Worm (Caenorhabditis elegans) whole organism, L4 larva: Measurements from ENCODE around the gene F42G2.7.

Experiments
- F10B5.3 ChIP-seq: sonication (generic microtip); optimal IDR thresholded peaks from 2 replicates; lab custom pipeline; 2016; ENCODE audit warnings: mild to moderate bottlenecking, missing genetic modification characterization, missing compliant biosample characterization
- F44E2.7 ChIP-seq: fragments of 200-800 bp; sonication (Bioruptor generic); IDR thresholded peaks from 2 replicates; pipeline ENCODE4 v2.1.2; 2022; ENCODE audit warnings: missing genetic modification characterization, missing compliant biosample characterization
- Y75B8A.6 ChIP-seq: fragments of 200-800 bp; sonication (Bioruptor generic); IDR thresholded peaks from 2 replicates; pipeline ENCODE4 v1.3.6; 2022; ENCODE audit warnings: missing genetic modification reagents, missing genetic modification characterization, missing compliant biosample characterization
- aha-1 ChIP-seq: fragments of 150-350 bp; peaks from one replicate; lab custom pipeline; 2014; ENCODE audit warnings: missing biosample characterization, missing genetic modification characterization
- aly-2 ChIP-seq: sonication (generic microtip); optimal IDR thresholded peaks from 2 replicates; lab custom pipeline; 2018; ENCODE audit warnings: missing biosample characterization, missing genetic modification characterization
- ceh-28 ChIP-seq: fragments of 150-350 bp; optimal IDR thresholded peaks from 2 replicates; lab custom pipeline; 2014; ENCODE audit warnings: missing biosample characterization, missing genetic modification reagents, missing genetic modification characterization
- ceh-44 ChIP-seq: fragments of 200-800 bp; sonication (Bioruptor generic); IDR thresholded peaks from 2 replicates; pipeline ENCODE4 v1.3.6; 2022; ENCODE audit warnings: missing genetic modification reagents, missing genetic modification characterization, missing compliant biosample characterization
- ceh-82 ChIP-seq: sonication (generic microtip); optimal IDR thresholded peaks from 2 replicates; lab custom pipeline; 2017; ENCODE audit warnings: missing biosample characterization, missing genetic modification characterization
- ces-1 ChIP-seq: fragments of 150-350 bp; sonication (generic microtip); optimal IDR thresholded peaks from 4 replicates; lab custom pipeline; 2014; ENCODE audit warnings: missing biosample characterization, missing genetic modification reagents, missing genetic modification characterization
- daf-19 ChIP-seq: fragments of 200-800 bp; sonication (Bioruptor generic); conservative IDR thresholded peaks from 2 replicates; pipeline ENCODE4 v1.3.6; 2022; ENCODE audit warnings: missing genetic modification characterization, missing compliant biosample characterization
- dmd-9 ChIP-seq: fragments of 200-800 bp; sonication (Bioruptor generic); IDR thresholded peaks from 2 replicates; pipeline ENCODE4 v1.3.6; 2022; ENCODE audit warnings: missing genetic modification reagents, missing genetic modification characterization, missing compliant biosample characterization
- fkh-10 ChIP-seq: fragments of 150-350 bp; optimal IDR thresholded peaks from 2 replicates; lab custom pipeline; 2014; ENCODE audit warnings: missing biosample characterization, missing genetic modification reagents, missing genetic modification characterization
- lsy-2 ChIP-seq, 2 experiments: fragments of 150-350 bp in 1 of 2; sonication (generic microtip) in 1 of 2; optimal IDR thresholded peaks; 2 replicates each; lab custom pipeline; 2014 to 2017; ENCODE audit warnings: missing biosample characterization in 2 of 2, missing genetic modification characterization in 2 of 2
- nhr-76 ChIP-seq: fragments of 150-350 bp; optimal IDR thresholded peaks from 2 replicates; lab custom pipeline; 2014; ENCODE audit warnings: missing biosample characterization, missing genetic modification characterization
- snpc-1.2 ChIP-seq: fragments of 200-800 bp; sonication (Bioruptor generic); IDR thresholded peaks from 2 replicates; pipeline ENCODE4 v1.3.6; 2022; ENCODE audit warnings: missing genetic modification reagents, missing genetic modification characterization, missing compliant biosample characterization
- spr-3 ChIP-seq: fragments of 200-800 bp; sonication (Bioruptor generic); optimal IDR thresholded peaks from 2 replicates; lab custom pipeline; 2018; ENCODE audit warnings: mild to moderate bottlenecking, missing genetic modification characterization, missing compliant biosample characterization
- tag-97 ChIP-seq: fragments of 200-800 bp; sonication (Bioruptor generic); IDR thresholded peaks from 2 replicates; pipeline ENCODE4 v1.3.6; 2022; ENCODE audit warnings: missing genetic modification characterization, missing compliant biosample characterization
- unc-130 ChIP-seq: sonication (generic microtip); optimal IDR thresholded peaks from 2 replicates; lab custom pipeline; 2016; ENCODE audit warnings: missing genetic modification reagents, missing genetic modification characterization, missing compliant biosample characterization
- zag-1 ChIP-seq: fragments of 150-350 bp; optimal IDR thresholded peaks from 2 replicates; lab custom pipeline; 2014; ENCODE audit warnings: missing biosample characterization, missing genetic modification characterization

F42G2.7 gene

DNA sequence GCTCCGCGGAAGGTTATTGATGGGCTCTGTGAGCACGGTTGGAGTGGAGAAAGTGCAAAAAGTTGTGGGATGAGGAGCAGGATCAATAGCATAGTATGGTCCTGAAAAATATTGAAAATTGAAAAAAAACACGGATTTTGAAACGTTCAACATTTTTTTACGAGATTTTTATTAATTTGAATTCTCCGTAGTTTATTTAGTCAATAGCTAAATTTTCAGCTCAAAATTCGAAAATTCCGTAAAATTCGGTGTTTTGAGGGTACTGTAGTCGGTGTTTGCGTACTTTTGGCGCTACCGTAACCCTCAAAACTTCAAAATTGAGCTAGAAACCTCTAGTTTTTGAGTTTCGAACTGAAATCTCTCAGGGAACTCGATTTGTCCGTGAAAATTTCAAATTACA, 40.9 kb downstream of the F42G2.7 start, which contains the start of gene pqn-42:
TSS of gene pqn-42 (minus strand) at position 101 of the 400 bp plus-strand sequence.
- no peak for TF ChIP-seq Y75B8A.6 (GFP tag; lab: Robert Waterston, UW)
- no peak for TF ChIP-seq tag-97
- no peak for TF ChIP-seq spr-3 (GFP tag; lab: Kevin White, UChicago)
- no peak for TF ChIP-seq ceh-44 (GFP tag; lab: Robert Waterston, UW)
- no peak for TF ChIP-seq aly-2 (tag; lab: Kevin White, UChicago)
- no peak for TF ChIP-seq dmd-9 (GFP tag; lab: Robert Waterston, UW)
- no peak for TF ChIP-seq snpc-1.2 (GFP tag; lab: Robert Waterston, UW)
- TF ChIP-seq zag-1 (tag; lab: Kevin White, UChicago), result no peak
- TF ChIP-seq F10B5.3 (tag; lab: Kevin White, UChicago), result no peak
- no peak for TF ChIP-seq unc-130 (GFP tag; lab: Kevin White, UChicago)
- TF ChIP-seq ces-1, result no peak
- no peak for TF ChIP-seq nhr-76 (tag; lab: Kevin White, UChicago)
- TF ChIP-seq fkh-10 (GFP tag; lab: Kevin White, UChicago), result no peak
- TF ChIP-seq lsy-2 (tag; optimal IDR thresholded peaks at IDR 0.05; lab: Kevin White, UChicago), result no peak
- TF ChIP-seq daf-19 (GFP tag; lab: Robert Waterston, UW), result no peak
- TF ChIP-seq ceh-82 (tag; lab: Kevin White, UChicago), result no peak

DNA sequence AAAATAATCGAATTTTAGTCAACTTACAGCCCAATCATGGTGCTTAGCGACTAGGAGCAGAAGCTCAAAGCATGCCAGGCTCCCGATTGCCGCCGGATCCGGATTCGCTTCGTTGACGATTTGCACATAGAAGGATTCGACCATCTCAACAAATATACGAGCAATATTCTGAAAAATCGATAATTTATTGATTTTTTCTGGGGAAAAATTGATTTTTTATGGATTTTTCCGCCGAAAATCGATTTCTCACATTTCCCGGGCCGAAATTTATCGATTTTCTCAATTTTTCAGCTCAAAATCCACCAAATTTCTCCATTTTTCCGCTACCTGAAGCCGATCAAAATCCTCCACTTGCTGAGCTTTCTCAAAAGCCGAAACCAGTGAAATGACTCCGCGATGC, 50.9 kb downstream of the F42G2.7 start:
- peak; percentile 87 for TF ChIP-seq aha-1 (tag; lab: Kevin White, UChicago)
- peak; percentile 83 for TF ChIP-seq ceh-28
- no peak for TF ChIP-seq F44E2.7 (GFP tag; lab: Robert Waterston, UW)
